Fruit fly (Drosophila melanogaster) whole organism, pupa: ENCODE measurements around the gene CG34355.

ENCODE experiments used
- CG10348 ChIP-seq: fragments of 200-800 bp; sonication (Bioruptor generic); IDR thresholded peaks from 2 replicates; pipeline ENCODE4 v1.3.6; 2022; ENCODE audit warnings: missing biosample characterization, missing genetic modification characterization
- CG12605 ChIP-seq: fragments of 200-800 bp; sonication (Bioruptor generic); IDR thresholded peaks from 2 replicates; pipeline ENCODE4 v1.3.6; 2022; ENCODE audit warnings: missing biosample characterization, missing genetic modification characterization
- CG13204 ChIP-seq: fragments of 200-800 bp; sonication (Bioruptor generic); optimal IDR thresholded peaks from 2 replicates; lab custom pipeline; 2018; ENCODE audit warnings: missing biosample characterization, mild to moderate bottlenecking, missing genetic modification characterization, moderate library complexity
- CG14655 ChIP-seq: fragments of 200-800 bp; sonication (Bioruptor generic); optimal IDR thresholded peaks from 3 replicates; lab custom pipeline; 2017; ENCODE audit warnings: mild to moderate bottlenecking, missing biosample characterization, missing genetic modification reagents, missing genetic modification characterization
- CG15710 ChIP-seq: fragments of 200-800 bp; sonication (Bioruptor generic); optimal IDR thresholded peaks from 2 replicates; lab custom pipeline; 2018; ENCODE audit warnings: missing biosample characterization, mild to moderate bottlenecking, missing genetic modification characterization, moderate library complexity
- CG17806 ChIP-seq: fragments of 200-800 bp; sonication (Bioruptor generic); optimal IDR thresholded peaks from 2 replicates; lab custom pipeline; 2018; ENCODE audit warnings: missing biosample characterization, mild to moderate bottlenecking, missing genetic modification characterization, moderate library complexity
- CG32121 ChIP-seq: fragments of 200-800 bp; sonication (Bioruptor generic); IDR thresholded peaks from 2 replicates; pipeline ENCODE4 v1.3.6; 2022; ENCODE audit warnings: missing biosample characterization, missing genetic modification characterization
- CG34367 ChIP-seq: fragments of 200-800 bp; sonication (Bioruptor generic); optimal IDR thresholded peaks from 2 replicates; lab custom pipeline; 2018; ENCODE audit warnings: missing biosample characterization, mild to moderate bottlenecking, missing genetic modification characterization
- CG4496 ChIP-seq: fragments of 200-800 bp; sonication (Bioruptor generic); IDR thresholded peaks from 3 replicates; pipeline ENCODE4 v1.3.6; 2022; ENCODE audit warnings: missing biosample characterization, missing genetic modification characterization
- CG8159 ChIP-seq: fragments of 200-800 bp; sonication (Bioruptor generic); optimal IDR thresholded peaks from 3 replicates; lab custom pipeline; 2018; ENCODE audit warnings: missing biosample characterization, mild to moderate bottlenecking, missing genetic modification characterization, moderate library complexity
- CG8301 ChIP-seq: fragments of 200-800 bp; sonication (Bioruptor generic); optimal IDR thresholded peaks from 2 replicates; lab custom pipeline; 2018; ENCODE audit warnings: missing biosample characterization, mild to moderate bottlenecking, missing genetic modification characterization
- CG9948 ChIP-seq: fragments of 200-800 bp; sonication (Bioruptor generic); optimal IDR thresholded peaks from 2 replicates; lab custom pipeline; 2018; ENCODE audit warnings: missing biosample characterization, mild to moderate bottlenecking, missing genetic modification characterization, moderate library complexity
- D1 ChIP-seq: fragments of 200-800 bp; sonication (Bioruptor generic); optimal IDR thresholded peaks from 2 replicates; lab custom pipeline; 2018; ENCODE audit warnings: missing biosample characterization, mild to moderate bottlenecking, missing genetic modification characterization, moderate library complexity
- EcR ChIP-seq: fragments of 200-800 bp; sonication (Bioruptor generic); optimal IDR thresholded peaks from 3 replicates; lab custom pipeline; 2019; ENCODE audit warnings: missing biosample characterization, missing genetic modification characterization, mild to moderate bottlenecking, moderate library complexity, missing genetic modification reagents
- Ets98B ChIP-seq: fragments of 200-800 bp; sonication (Bioruptor generic); IDR thresholded peaks from 2 replicates; pipeline ENCODE4 v1.3.6; 2022; ENCODE audit warnings: missing biosample characterization, missing genetic modification characterization
- Pif1A ChIP-seq: fragments of 200-800 bp; sonication (Bioruptor generic); optimal IDR thresholded peaks from 3 replicates; lab custom pipeline; 2016; ENCODE audit warnings: missing biosample characterization, missing genetic modification characterization
- Pif1B ChIP-seq: fragments of 200-800 bp; sonication (Bioruptor generic); optimal IDR thresholded peaks from 3 replicates; lab custom pipeline; 2016; ENCODE audit warnings: missing biosample characterization, missing genetic modification characterization
- Snoo ChIP-seq: fragments of 200-800 bp; sonication (Bioruptor generic); optimal IDR thresholded peaks from 3 replicates; lab custom pipeline; 2017; ENCODE audit warnings: missing biosample characterization, mild to moderate bottlenecking, missing genetic modification characterization, inconsistent platforms
- fd96Ca ChIP-seq: fragments of 200-800 bp; sonication (Bioruptor generic); IDR thresholded peaks from 3 replicates; pipeline ENCODE4 v1.3.6; 2022; ENCODE audit warnings: missing biosample characterization, missing genetic modification characterization
- gl ChIP-seq: fragments of 200-800 bp; sonication (Bioruptor generic); optimal IDR thresholded peaks from 2 replicates; lab custom pipeline; 2018; ENCODE audit warnings: missing biosample characterization, mild to moderate bottlenecking, missing genetic modification characterization
- rn ChIP-seq: fragments of 200-800 bp; sonication (Bioruptor generic); IDR thresholded peaks from 2 replicates; pipeline ENCODE4 v1.3.6; 2022; ENCODE audit warnings: missing biosample characterization, missing genetic modification characterization

CG34355 gene

dm6 chr3R:23791491-23791890 is 12.2 kb upstream of the CG34355 start:
- TF ChIP-seq CG9948 (tag; lab: Kevin White, UChicago) (peak; percentile 51), CG17806 (tag; lab: Kevin White, UChicago) (peak; percentile 72), CG4496 (GFP tag; lab: Robert Waterston, UW) (peak; percentile 40; the same call in 1 of the 3 replicates), CG8159 (tag; lab: Kevin White, UChicago) (no peak), Ets98B (GFP tag; lab: Robert Waterston, UW) (no peak), EcR (GFP tag; lab: Kevin White, UChicago) (no peak), CG12605 (peak; percentile 43; the same call in 1 of the 2 replicates), CG15710 (peak; percentile 62), CG32121 (GFP tag; lab: Robert Waterston, UW) (peak; percentile 51; the same call in 1 of the 2 replicates)

- TF ChIP-seq CG8301 (tag; lab: Kevin White, UChicago) (no peak), CG32121 (GFP tag; lab: Robert Waterston, UW) (peak; percentile 83), CG17806 (tag; lab: Kevin White, UChicago) (no peak), fd96Ca (GFP tag; lab: Robert Waterston, UW) (peak; percentile 88), CG4496 (GFP tag; lab: Robert Waterston, UW) (peak; percentile 86; the same call in 2 of the 3 replicates), Snoo (tag; lab: Kevin White, UChicago) (no peak), D1 (no peak), CG8159 (tag; lab: Kevin White, UChicago) (no peak), CG14655 (GFP tag; lab: Kevin White, UChicago) (no peak), CG15710 (peak; percentile 62), CG34367 (tag; lab: Kevin White, UChicago) (no peak), CG9948 (tag; lab: Kevin White, UChicago) (no peak), Pif1A (GFP tag; lab: Kevin White, UChicago) (no peak), Pif1B (GFP tag; lab: Kevin White, UChicago) (no peak), EcR (GFP tag; lab: Kevin White, UChicago) (peak; percentile 92), gl (tag; lab: Kevin White, UChicago) (no peak), CG12605 (no peak; the same call in 1 of the 2 replicates), Ets98B (GFP tag; lab: Robert Waterston, UW) (peak; percentile 78), CG13204 (no peak), CG10348 (peak; percentile 58), rn (GFP tag; lab: Robert Waterston, UW) (peak; percentile 53; the same call in 1 of the 2 replicates)
- TF ChIP-seq, all 21 proteins: peak for 8
Observed at dm6 chr3R:23817566-23818202, 14.0 kb downstream of the CG34355 start.

dm6 chr3R:23818879-23819408 is 15.3 kb downstream of the CG34355 start, which contains the start of the genes CG33111 and eIF4G2:
Gene CG33111 (minus strand): TSS chr3R:23819237.
Gene eIF4G2 (minus strand): TSS chr3R:23819237.
- TF ChIP-seq CG15710 (peak; percentile 30), Pif1A (GFP tag; lab: Kevin White, UChicago) (no peak), gl (tag; lab: Kevin White, UChicago) (peak; percentile 40), CG8301 (tag; lab: Kevin White, UChicago) (peak; percentile 47), fd96Ca (GFP tag; lab: Robert Waterston, UW) (0 out of 3 replicates have a peak, but pooled peaks have one; percentile 8), rn (GFP tag; lab: Robert Waterston, UW) (no peak), CG4496 (GFP tag; lab: Robert Waterston, UW) (peak; percentile 63; the same call in 2 of the 3 replicates), Snoo (tag; lab: Kevin White, UChicago) (peak; percentile 31), Pif1B (GFP tag; lab: Kevin White, UChicago) (no peak), CG13204 (peak; percentile 31), Ets98B (GFP tag; lab: Robert Waterston, UW) (0 out of 2 replicates have a peak, but pooled peaks have one; percentile 25), CG12605 (peak; percentile 40; the same call in 1 of the 2 replicates), CG9948 (tag; lab: Kevin White, UChicago) (peak; percentile 27), CG34367 (tag; lab: Kevin White, UChicago) (peak; percentile 48), CG8159 (tag; lab: Kevin White, UChicago) (peak; percentile 42), CG32121 (GFP tag; lab: Robert Waterston, UW) (0 out of 2 replicates have a peak, but pooled peaks have one; percentile 9), EcR (GFP tag; lab: Kevin White, UChicago) (peak; percentile 33), CG14655 (GFP tag; lab: Kevin White, UChicago) (no peak), CG17806 (tag; lab: Kevin White, UChicago) (peak; percentile 30), CG10348 (no peak), D1 (no peak)

dm6 chr3R:23820290-23820689 is 16.6 kb downstream of the CG34355 start:
- TF ChIP-seq CG9948 (tag; lab: Kevin White, UChicago) (peak; percentile 9), CG15710 (no peak), CG34367 (tag; lab: Kevin White, UChicago) (no peak), CG4496 (GFP tag; lab: Robert Waterston, UW) (peak; percentile 24; the same call in 1 of the 3 replicates), CG32121 (GFP tag; lab: Robert Waterston, UW) (peak; percentile 20; the same call in 1 of the 2 replicates)

DNA sequence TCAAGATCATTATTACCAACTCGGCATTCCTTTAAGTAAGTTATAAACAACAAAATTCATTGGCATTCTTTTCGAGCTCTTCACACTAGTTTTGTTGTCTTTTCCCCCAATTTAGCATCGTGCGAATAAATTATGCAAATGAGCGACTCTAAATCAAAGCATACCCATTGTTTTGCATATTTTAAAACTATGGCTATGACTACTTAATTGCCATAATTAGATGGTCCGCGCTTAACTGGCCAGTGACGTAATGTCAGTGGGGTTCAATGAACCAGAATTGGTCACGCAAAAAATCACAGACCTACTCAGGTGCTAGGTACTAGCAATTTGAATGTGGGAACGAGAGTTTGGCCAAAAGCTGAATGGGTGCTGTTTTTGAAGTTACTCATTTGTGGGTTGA is 19.3 kb downstream of the CG34355 start:
- TF ChIP-seq EcR (GFP tag; lab: Kevin White, UChicago) = no peak
- no peak for TF ChIP-seq CG8301 (tag; lab: Kevin White, UChicago)
- no peak for TF ChIP-seq CG34367 (tag; lab: Kevin White, UChicago)
- TF ChIP-seq CG17806 (tag; lab: Kevin White, UChicago) = no peak
- TF ChIP-seq fd96Ca (GFP tag; lab: Robert Waterston, UW) = no peak
- no peak for TF ChIP-seq CG10348
- no peak for TF ChIP-seq Pif1B (GFP tag; lab: Kevin White, UChicago)
